Worm (Caenorhabditis elegans) whole organism, L4/young adult: Measurements from ENCODE around the gene nphp-4.

Source experiments
- W03F9.2 ChIP-seq: fragments of 150-350 bp; optimal IDR thresholded peaks from 2 replicates; lab custom pipeline; 2014; ENCODE audit warnings: missing biosample characterization, missing genetic modification characterization
- dao-5 ChIP-seq: sonication (generic microtip); optimal IDR thresholded peaks from 2 replicates; lab custom pipeline; 2016; ENCODE audit warnings: missing genotype, missing genetic modification characterization, moderate library complexity, missing compliant biosample characterization
- him-1 ChIP-seq: sonication (generic microtip); optimal IDR thresholded peaks from 2 replicates; lab custom pipeline; 2016; ENCODE audit warnings: missing genotype, missing genetic modification reagents, missing genetic modification characterization, missing compliant biosample characterization

The nphp-4 gene

ce11 chrV:11843678-11844366 is at the start of gene nphp-4:
nphp-4 (minus strand) TSS chrV:11843728.
- TF ChIP-seq W03F9.2 (tag; lab: Kevin White, UChicago) (no peak), dao-5 (no peak), him-1 (tag; lab: Kevin White, UChicago) (no peak)

DNA sequence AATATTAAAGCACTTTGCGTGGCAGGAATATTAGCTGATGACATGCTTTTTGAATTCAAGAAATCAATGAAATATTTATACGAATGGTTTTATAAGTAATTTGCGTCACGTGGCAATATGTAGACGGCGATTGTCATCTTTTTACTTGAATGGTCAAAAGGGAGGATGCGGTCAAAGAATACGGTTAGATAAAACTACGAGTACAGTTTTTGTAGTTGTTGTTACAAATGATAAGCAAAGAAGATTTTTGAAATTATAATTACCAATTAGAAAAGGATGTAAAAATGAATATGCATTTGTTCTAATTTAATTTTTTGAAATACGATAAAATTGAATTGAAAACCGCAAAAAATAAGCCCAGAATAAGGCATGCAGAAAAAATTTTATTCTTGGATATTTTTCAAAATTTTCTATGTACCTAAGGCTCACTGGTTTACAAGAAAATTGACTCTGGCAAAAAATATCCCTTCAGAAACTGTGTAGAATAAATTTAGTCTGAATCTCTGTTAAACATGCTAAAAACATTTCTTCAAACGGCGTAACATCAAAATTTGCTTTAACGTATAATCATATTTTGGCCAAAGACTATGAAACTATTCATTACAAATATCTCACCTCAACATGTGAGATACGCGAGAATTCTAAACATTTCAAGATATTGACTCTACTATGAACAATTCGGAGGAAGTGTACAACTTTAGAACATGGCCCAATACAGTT is 47.8 kb upstream of the nphp-4 start, which contains the start of the genes sodh-2 and srx-76:
sodh-2 (minus strand) TSS at position 101 of the 720 bp plus-strand sequence.
srx-76 (plus strand) TSS at position 670 of the 720 bp plus-strand sequence.
- TF ChIP-seq him-1 (tag; lab: Kevin White, UChicago) (no peak), dao-5 (no peak), W03F9.2 (tag; lab: Kevin White, UChicago) (no peak)

DNA sequence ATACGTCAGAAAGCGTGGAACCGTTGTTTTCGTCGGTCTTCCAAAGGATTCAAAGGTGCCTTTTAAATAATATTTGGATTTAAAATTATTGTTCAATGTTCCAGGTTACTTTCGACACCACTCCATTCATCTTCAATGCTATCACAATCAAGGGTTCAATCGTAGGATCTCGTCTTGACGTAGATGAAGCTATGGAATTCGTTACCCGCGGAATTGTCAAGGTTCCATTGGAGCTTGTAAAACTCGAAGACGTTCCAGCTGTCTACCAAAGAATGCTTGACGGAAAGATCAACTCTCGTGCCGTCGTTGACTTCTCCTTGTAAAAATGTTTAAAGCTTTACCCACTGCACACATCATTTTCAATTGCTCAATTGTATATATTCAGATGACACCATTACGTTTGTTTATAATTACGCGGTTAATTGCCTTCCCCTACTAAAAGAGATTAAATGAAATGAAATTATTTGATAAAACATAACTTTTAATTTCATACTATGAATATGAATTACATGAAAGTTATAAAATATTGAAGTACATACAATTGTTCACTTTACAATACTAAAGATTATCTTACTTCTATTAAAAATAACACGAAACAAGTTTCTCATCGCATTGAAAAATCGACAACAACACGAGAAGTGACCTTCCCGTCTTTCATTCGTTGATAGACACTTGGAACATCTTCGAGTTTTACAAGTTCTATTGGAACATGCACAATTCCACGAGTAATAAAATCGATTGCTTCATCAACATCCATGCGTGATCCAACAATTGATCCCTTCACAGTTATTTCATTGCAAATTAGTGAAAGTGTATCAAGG is 45.8 kb upstream of the nphp-4 start:
- TF ChIP-seq him-1 (tag; lab: Kevin White, UChicago) (no peak), W03F9.2 (tag; lab: Kevin White, UChicago) (no peak), dao-5 (no peak)

ce11 chrV:11888656-11889055 is 45.1 kb upstream of the nphp-4 start:
- TF ChIP-seq dao-5 (no peak), W03F9.2 (tag; lab: Kevin White, UChicago) (no peak), him-1 (tag; lab: Kevin White, UChicago) (no peak)

ce11 chrV:11887988-11888499 is 44.5 kb upstream of the nphp-4 start, which contains the start of gene adh-1:
adh-1 (plus strand) TSS chrV:11888248.
- TF ChIP-seq him-1 (tag; lab: Kevin White, UChicago) (no peak), W03F9.2 (tag; lab: Kevin White, UChicago) (no peak), dao-5 (no peak)

- TF ChIP-seq dao-5 (no peak), W03F9.2 (tag; lab: Kevin White, UChicago) (no peak), him-1 (tag; lab: Kevin White, UChicago) (no peak)
Measured at ce11 chrV:11885939-11886338, 42.4 kb upstream of the nphp-4 start.

DNA sequence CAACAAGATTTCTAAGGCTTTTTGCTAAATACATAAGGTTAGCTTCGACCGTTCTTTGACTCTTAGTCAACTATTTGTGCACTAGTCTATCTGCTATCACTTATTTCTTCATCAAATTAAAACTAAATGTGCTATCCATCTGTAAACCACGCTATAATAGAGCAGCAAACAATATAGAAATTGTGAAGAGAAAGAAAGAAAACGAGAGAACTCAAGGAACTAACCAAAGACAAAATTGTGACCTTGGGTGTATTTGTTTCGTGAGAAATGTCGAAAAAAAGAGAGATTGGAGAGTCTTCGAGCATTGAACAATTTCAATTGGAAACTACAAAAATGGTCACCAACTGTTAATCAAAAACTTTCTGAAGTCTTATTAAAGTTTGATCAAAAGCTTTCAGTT is 41.6 kb upstream of the nphp-4 start:
- TF ChIP-seq him-1 (tag; lab: Kevin White, UChicago) (no peak), W03F9.2 (tag; lab: Kevin White, UChicago) (no peak), dao-5 (no peak)

DNA sequence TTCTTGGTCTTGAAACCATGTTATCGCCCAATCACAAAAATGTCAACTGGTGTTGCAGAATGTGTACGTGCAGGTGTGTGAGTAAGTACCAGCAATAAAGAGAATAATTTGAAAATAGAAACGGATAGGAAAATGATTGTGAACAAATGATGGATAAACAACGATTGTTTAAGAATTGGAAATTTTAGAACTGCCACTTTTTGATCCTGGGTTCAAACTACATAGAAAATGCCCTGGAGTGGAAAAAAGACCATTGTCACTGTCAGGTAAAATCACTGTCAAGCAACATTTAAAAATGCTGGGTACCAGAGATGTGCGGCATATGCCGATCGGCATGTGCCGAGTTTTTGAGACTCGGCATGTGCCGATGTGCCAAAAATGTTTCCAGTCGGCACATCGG is 39.7 kb upstream of the nphp-4 start:
- TF ChIP-seq W03F9.2 (tag; lab: Kevin White, UChicago) (no peak), him-1 (tag; lab: Kevin White, UChicago) (no peak), dao-5 (no peak)

- no peak for TF ChIP-seq him-1 (tag; lab: Kevin White, UChicago)
- no peak for TF ChIP-seq dao-5
- no peak for TF ChIP-seq W03F9.2 (tag; lab: Kevin White, UChicago)
Measured at ce11 chrV:11879732-11880131, 36.2 kb upstream of the nphp-4 start, which contains the start of gene sulp-5. sulp-5 (plus strand) TSS chrV:11880032.

DNA sequence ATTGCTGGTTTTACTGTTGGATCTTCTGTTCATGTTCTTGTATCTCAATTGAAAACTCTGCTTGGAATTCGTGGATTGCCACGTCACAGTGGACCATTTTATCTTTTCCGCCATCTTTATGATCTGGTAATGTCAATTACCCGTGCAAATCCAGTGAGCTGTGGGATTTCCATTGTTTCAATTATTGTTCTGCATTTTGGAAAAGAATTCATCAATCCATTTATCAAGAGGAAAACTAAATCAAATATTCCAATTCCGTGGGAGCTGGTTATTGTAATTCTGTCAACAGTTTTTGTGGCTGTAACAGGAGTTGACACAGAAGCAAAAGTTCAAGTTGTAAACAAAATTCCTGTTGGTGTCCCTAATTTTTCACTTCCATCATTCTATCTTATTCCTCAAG is 33.1 kb upstream of the nphp-4 start:
- TF ChIP-seq him-1 (tag; lab: Kevin White, UChicago) (no peak), W03F9.2 (tag; lab: Kevin White, UChicago) (no peak), dao-5 (no peak)

- TF ChIP-seq him-1 (tag; lab: Kevin White, UChicago): no peak
- no peak for TF ChIP-seq dao-5
- TF ChIP-seq W03F9.2 (tag; lab: Kevin White, UChicago): no peak
Measured at ce11 chrV:11875060-11875459, 31.5 kb upstream of the nphp-4 start, which contains the start of gene sulp-4. sulp-4 (plus strand) TSS chrV:11875360.

DNA sequence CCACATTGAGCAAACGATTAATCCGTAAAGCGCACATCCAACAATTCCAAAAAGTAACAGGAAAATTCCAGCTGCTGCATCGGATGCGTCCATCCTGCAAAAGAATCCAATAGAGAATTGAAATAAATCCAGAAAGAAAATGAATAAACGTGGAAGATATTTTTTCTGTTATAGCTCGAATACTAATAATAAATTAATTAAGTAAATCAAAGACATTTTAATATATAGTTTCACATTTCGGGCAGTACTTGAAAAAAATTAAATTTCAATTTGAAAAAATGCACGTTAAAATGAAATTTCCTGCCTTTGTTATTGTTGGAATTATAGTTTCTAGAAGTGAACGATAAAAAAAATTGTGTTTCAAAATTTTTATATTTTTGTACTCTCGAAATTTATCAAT is 24.6 kb upstream of the nphp-4 start, which contains the start of gene R13H4.7:
R13H4.7 (minus strand) TSS at position 101 of the 400 bp plus-strand sequence.
- TF ChIP-seq dao-5 (no peak), W03F9.2 (tag; lab: Kevin White, UChicago) (no peak), him-1 (tag; lab: Kevin White, UChicago) (no peak)

ce11 chrV:11862817-11863216 is 19.3 kb upstream of the nphp-4 start, which contains the start of gene R13H4.6:
R13H4.6 (plus strand) TSS chrV:11863117.
- TF ChIP-seq dao-5 (no peak), him-1 (tag; lab: Kevin White, UChicago) (no peak), W03F9.2 (tag; lab: Kevin White, UChicago) (no peak)
